Fruit fly (Drosophila melanogaster) whole organism, embryonic: Measurements from ENCODE around the gene GstZ1.

Experiments used
- Abd-B ChIP-seq: fragments of 200-800 bp; sonication (Bioruptor generic); optimal IDR thresholded peaks from 2 replicates; lab custom pipeline; 2018; ENCODE audit warnings: missing biosample characterization, mild to moderate bottlenecking, missing genetic modification characterization, moderate library complexity
- CG11398 ChIP-seq: fragments of 200-800 bp; sonication (Bioruptor generic); optimal IDR thresholded peaks from 2 replicates; lab custom pipeline; 2016; ENCODE audit warnings: missing biosample characterization, missing genetic modification characterization
- CG12299 ChIP-seq: fragments of 200-800 bp; sonication (Bioruptor generic); optimal IDR thresholded peaks from 2 replicates; lab custom pipeline; 2018; ENCODE audit warnings: missing biosample characterization, mild to moderate bottlenecking, missing genetic modification characterization
- CG13287 ChIP-seq: fragments of 200-800 bp; sonication (Bioruptor generic); IDR thresholded peaks from 2 replicates; pipeline ENCODE4 v1.3.6; 2022; ENCODE audit warnings: missing biosample characterization, missing genetic modification characterization; ENCODE audit not compliant: partially characterized antibody
- CG13296 ChIP-seq: fragments of 200-800 bp; sonication (Bioruptor generic); optimal IDR thresholded peaks from 3 replicates; lab custom pipeline; 2018; ENCODE audit warnings: missing biosample characterization, mild to moderate bottlenecking, missing genetic modification characterization
- CG16863 ChIP-seq: fragments of 200-800 bp; sonication (Bioruptor generic); optimal IDR thresholded peaks from 3 replicates; lab custom pipeline; 2016; ENCODE audit warnings: missing biosample characterization, missing genetic modification characterization
- CG17186 ChIP-seq: fragments of 200-800 bp; sonication (Bioruptor generic); optimal IDR thresholded peaks from 3 replicates; lab custom pipeline; 2017; ENCODE audit warnings: missing biosample characterization, missing genetic modification reagents, missing genetic modification characterization
- CG18476 ChIP-seq: fragments of 200-800 bp; sonication (Bioruptor generic); optimal IDR thresholded peaks from 2 replicates; lab custom pipeline; 2016; ENCODE audit warnings: missing biosample characterization, mild to moderate bottlenecking, missing genetic modification characterization
- CG18599 ChIP-seq: fragments of 200-800 bp; sonication (Bioruptor generic); optimal IDR thresholded peaks from 3 replicates; lab custom pipeline; 2017; ENCODE audit warnings: missing biosample characterization, missing genetic modification characterization, mild to moderate bottlenecking, moderate library complexity, missing genetic modification reagents
- CG32532 ChIP-seq: fragments of 200-800 bp; sonication (Bioruptor generic); IDR thresholded peaks from 2 replicates; pipeline ENCODE4 v1.3.6; 2022; ENCODE audit warnings: missing biosample characterization, missing genetic modification characterization
- CG3726 ChIP-seq: fragments of 200-800 bp; sonication (Bioruptor generic); IDR thresholded peaks from 3 replicates; pipeline ENCODE4, ENCODE4 v1.3.6; 2022; ENCODE audit warnings: missing biosample characterization, missing genetic modification characterization
- CG3838 ChIP-seq: fragments of 200-800 bp; sonication (Bioruptor generic); optimal IDR thresholded peaks from 3 replicates; lab custom pipeline; 2016; ENCODE audit warnings: missing biosample characterization, missing genetic modification characterization
- CG3847 ChIP-seq: fragments of 200-800 bp; sonication (Bioruptor generic); IDR thresholded peaks from 2 replicates; pipeline ENCODE4 v1.3.6; 2022; ENCODE audit warnings: missing biosample characterization, missing genetic modification characterization
- CG4404 ChIP-seq: fragments of 200-800 bp; sonication (Bioruptor generic); IDR thresholded peaks from 2 replicates; pipeline ENCODE4 v1.3.6; 2022; ENCODE audit warnings: missing biosample characterization, missing genetic modification characterization
- CG6254 ChIP-seq: fragments of 200-800 bp; sonication (Bioruptor generic); optimal IDR thresholded peaks from 3 replicates; lab custom pipeline; 2017; ENCODE audit warnings: mild to moderate bottlenecking, missing biosample characterization, missing genetic modification reagents, missing genetic modification characterization
- CG8478 ChIP-seq: fragments of >200 bp; optimal IDR thresholded peaks from 2 replicates; lab custom pipeline; 2018
- Camta ChIP-seq: fragments of 200-800 bp; sonication (Bioruptor generic); optimal IDR thresholded peaks from 2 replicates; lab custom pipeline; 2016; ENCODE audit warnings: missing biosample characterization, missing genetic modification characterization
- CoRest ChIP-seq: fragments of 200-800 bp; sonication (Bioruptor generic); optimal IDR thresholded peaks from 3 replicates; lab custom pipeline; 2018; ENCODE audit warnings: missing biosample characterization, mild to moderate bottlenecking, missing genetic modification characterization, moderate library complexity
- Dbx ChIP-seq: fragments of 200-800 bp; sonication (Bioruptor generic); IDR thresholded peaks from 3 replicates; pipeline ENCODE4 v1.3.6; 2022; ENCODE audit warnings: missing biosample characterization, missing genetic modification characterization
- Dip3 ChIP-seq: fragments of 200-800 bp; sonication (Bioruptor generic); optimal IDR thresholded peaks from 3 replicates; lab custom pipeline; 2016; ENCODE audit warnings: missing biosample characterization, missing genetic modification characterization
- Drgx ChIP-seq: fragments of 200-800 bp; sonication (Bioruptor generic); IDR thresholded peaks from 2 replicates; pipeline ENCODE4 v1.3.6; 2022; ENCODE audit warnings: missing biosample characterization, missing genetic modification characterization
- ERR ChIP-seq: fragments of 200-800 bp; sonication (Bioruptor generic); optimal IDR thresholded peaks from 2 replicates; lab custom pipeline; 2016; ENCODE audit warnings: missing biosample characterization, missing genetic modification characterization
- Eip74EF ChIP-seq, 2 experiments: fragments of 200-800 bp in 1 of 2; fragments of >200 bp in 1 of 2; sonication (Bioruptor generic) in 1 of 2; optimal IDR thresholded peaks; 2 replicates each; lab custom pipeline; 2017 to 2019; ENCODE audit warnings: missing biosample characterization in 2 of 2, missing genetic modification characterization in 2 of 2, mild to moderate bottlenecking in 1 of 2, moderate library complexity in 1 of 2
- HLHmδ ChIP-seq: fragments of 200-800 bp; sonication (Bioruptor generic); optimal IDR thresholded peaks from 2 replicates; lab custom pipeline; 2018; ENCODE audit warnings: missing biosample characterization, mild to moderate bottlenecking, missing genetic modification characterization, moderate library complexity
- Jarid2 ChIP-seq: fragments of 200-800 bp; sonication (Bioruptor generic); optimal IDR thresholded peaks from 3 replicates; lab custom pipeline; 2017; ENCODE audit warnings: mild to moderate bottlenecking, missing biosample characterization, missing genetic modification reagents, missing genetic modification characterization
- Sry-δ ChIP-seq: fragments of 200-800 bp; sonication (Bioruptor generic); optimal IDR thresholded peaks from 2 replicates; lab custom pipeline; 2016; ENCODE audit warnings: missing biosample characterization, missing genetic modification characterization
- Vsx1 ChIP-seq: fragments of 200-800 bp; sonication (Bioruptor generic); optimal IDR thresholded peaks from 2 replicates; lab custom pipeline; 2017; ENCODE audit warnings: missing biosample characterization, mild to moderate bottlenecking, missing genetic modification characterization, missing genetic modification reagents
- bigmax ChIP-seq: fragments of 200-800 bp; sonication (Bioruptor generic); optimal IDR thresholded peaks from 2 replicates; lab custom pipeline; 2018; ENCODE audit warnings: missing biosample characterization, mild to moderate bottlenecking, missing genetic modification characterization
- cad ChIP-seq: fragments of >200 bp; optimal IDR thresholded peaks from 2 replicates; lab custom pipeline; 2017; ENCODE audit warnings: missing biosample characterization, missing genetic modification characterization
- chm ChIP-seq: fragments of 200-800 bp; sonication (Bioruptor generic); IDR thresholded peaks from 2 replicates; pipeline ENCODE4 v1.3.6; 2022; ENCODE audit warnings: missing biosample characterization, missing genetic modification characterization
- danr ChIP-seq: fragments of 200-800 bp; sonication (Bioruptor generic); IDR thresholded peaks from 2 replicates; pipeline ENCODE4 v1.3.6; 2022; ENCODE audit warnings: missing biosample characterization, missing genetic modification characterization
- disco-r ChIP-seq: fragments of 200-800 bp; sonication (Bioruptor generic); optimal IDR thresholded peaks from 2 replicates; lab custom pipeline; 2016; ENCODE audit warnings: missing biosample characterization, missing genetic modification characterization
- eve ChIP-seq, 2 experiments: fragments of >200 bp; optimal IDR thresholded peaks; 2 replicates each; lab custom pipeline; 2017; ENCODE audit warnings: missing biosample characterization in 2 of 2, missing genetic modification characterization in 2 of 2
- ewg ChIP-seq: fragments of 200-800 bp; sonication (Bioruptor generic); optimal IDR thresholded peaks from 3 replicates; lab custom pipeline; 2017; ENCODE audit warnings: mild to moderate bottlenecking, missing biosample characterization, missing genetic modification reagents, missing genetic modification characterization
- fd96Cb ChIP-seq: fragments of 200-800 bp; sonication (Bioruptor generic); optimal IDR thresholded peaks from 2 replicates; lab custom pipeline; 2018; ENCODE audit warnings: missing biosample characterization, mild to moderate bottlenecking, missing genetic modification characterization, moderate library complexity
- fu2 ChIP-seq: fragments of 200-800 bp; sonication (Bioruptor generic); optimal IDR thresholded peaks from 2 replicates; lab custom pipeline; 2016; ENCODE audit warnings: missing biosample characterization, missing genetic modification characterization
- gro ChIP-seq: fragments of 200-800 bp; sonication (Bioruptor generic); optimal IDR thresholded peaks from 2 replicates; lab custom pipeline; 2016; ENCODE audit warnings: missing biosample characterization, missing genetic modification characterization
- gt ChIP-seq: fragments of 200-800 bp; sonication (Bioruptor generic); IDR thresholded peaks from 2 replicates; pipeline ENCODE4 v1.3.6; 2022; ENCODE audit warnings: missing biosample characterization, missing genetic modification characterization
- hkb ChIP-seq, 2 experiments: fragments of 200-800 bp in 1 of 2; fragments of >200 bp in 1 of 2; sonication (Bioruptor generic) in 1 of 2; IDR thresholded peaks in 1 of 2; optimal IDR thresholded peaks in 1 of 2; 2 replicates each; pipeline versions ENCODE4 v1.3.6 to Lab custom; 2017 to 2022; ENCODE audit warnings: missing biosample characterization in 1 of 2, missing genetic modification characterization in 1 of 2
- hth ChIP-seq: fragments of >200 bp; optimal IDR thresholded peaks from 2 replicates; lab custom pipeline; 2017; ENCODE audit warnings: inconsistent platforms
- jigr1 ChIP-seq: fragments of 200-800 bp; sonication (Bioruptor generic); IDR thresholded peaks from 3 replicates; pipeline ENCODE4 v1.3.6; 2022; ENCODE audit warnings: missing biosample characterization, missing genetic modification characterization
- lbe ChIP-seq: fragments of 200-800 bp; sonication (Bioruptor generic); optimal IDR thresholded peaks from 2 replicates; lab custom pipeline; 2016; ENCODE audit warnings: missing biosample characterization, mild to moderate bottlenecking, missing genetic modification characterization
- sna ChIP-seq: fragments of 200-800 bp; sonication (Bioruptor generic); IDR thresholded peaks from 2 replicates; pipeline ENCODE4 v1.3.6; 2022; ENCODE audit warnings: missing biosample characterization, missing genetic modification characterization; ENCODE audit not compliant: partially characterized antibody
- stwl ChIP-seq: fragments of 200-800 bp; sonication (Bioruptor generic); optimal IDR thresholded peaks from 3 replicates; lab custom pipeline; 2018; ENCODE audit warnings: missing biosample characterization, mild to moderate bottlenecking, missing genetic modification characterization, moderate library complexity
- tgo ChIP-seq: fragments of 200-800 bp; sonication (Bioruptor generic); IDR thresholded peaks from 3 replicates; pipeline ENCODE4 v1.3.6; 2022; ENCODE audit warnings: missing biosample characterization, missing genetic modification characterization
- toy ChIP-seq: fragments of 200-800 bp; sonication (Bioruptor generic); IDR thresholded peaks from 2 replicates; pipeline ENCODE4 v1.3.6; 2022; ENCODE audit warnings: missing biosample characterization, missing genetic modification characterization
- tup ChIP-seq: fragments of 200-800 bp; sonication (Bioruptor generic); optimal IDR thresholded peaks from 2 replicates; lab custom pipeline; 2016; ENCODE audit warnings: missing biosample characterization, mild to moderate bottlenecking, missing genetic modification characterization, moderate library complexity
- vfl ChIP-seq: fragments of 200-800 bp; sonication (Bioruptor generic); optimal IDR thresholded peaks from 2 replicates; lab custom pipeline; 2016; ENCODE audit warnings: missing biosample characterization, missing genetic modification characterization
- wdn ChIP-seq: fragments of 200-800 bp; sonication (Bioruptor generic); IDR thresholded peaks from 2 replicates; pipeline ENCODE4 v1.3.6; 2022; ENCODE audit warnings: missing biosample characterization, missing genetic modification characterization

The GstZ1 gene

dm6 chr3R:9459385-9460285, 3.3 kb upstream of the GstZ1 start (continued):
- no peak for TF ChIP-seq danr
- TF ChIP-seq gro (GFP tag; lab: Kevin White, UChicago), result peak; percentile 1
- peak; percentile 80 for TF ChIP-seq CG12299
- TF ChIP-seq gt, result no peak
- TF ChIP-seq fd96Cb (tag; lab: Kevin White, UChicago), result peak; percentile 46
- peak in 1 of 2 experiments; percentile 82 for TF ChIP-seq eve (GFP tag; optimal IDR thresholded peaks at IDR 0.05; lab: Kevin White, UChicago)
- no peak for TF ChIP-seq CG17186
- TF ChIP-seq hth (lab: Kevin White, UChicago), result no peak
- no peak for TF ChIP-seq sna (GFP tag; lab: Robert Waterston, UW)
- peak; percentile 41; the same call in 1 of the 3 replicates for TF ChIP-seq Dbx (GFP tag; lab: Robert Waterston, UW)
- TF ChIP-seq Drgx, result peak; percentile 20; the same call in 1 of the 2 replicates
- TF ChIP-seq Jarid2 (GFP tag; lab: Kevin White, UChicago), result no peak
- no peak for TF ChIP-seq toy
- peak in 1 of 2 experiments; percentile 37 for TF ChIP-seq Eip74EF (GFP tag; optimal IDR thresholded peaks at IDR 0.05; lab: Kevin White, UChicago)
- TF ChIP-seq CG3847 (GFP tag; lab: Robert Waterston, UW), result peak; percentile 58; the same call in 1 of the 2 replicates
- TF ChIP-seq CG16863, result peak; percentile 47
- TF ChIP-seq Sry-δ (GFP tag; lab: Kevin White, UChicago), result no peak
- no peak for TF ChIP-seq bigmax (GFP tag; lab: Kevin White, UChicago)
- peak; percentile 85 for TF ChIP-seq ewg (GFP tag; lab: Kevin White, UChicago)
- no peak for TF ChIP-seq CG6254 (GFP tag; lab: Kevin White, UChicago)
- no peak for TF ChIP-seq stwl (tag; lab: Kevin White, UChicago)
- no peak for TF ChIP-seq Camta
- 0 out of 2 replicates have a peak, but pooled peaks have one; percentile 28 for TF ChIP-seq wdn (GFP tag; lab: Robert Waterston, UW)
- peak; percentile 52 for TF ChIP-seq tup
- TF ChIP-seq CG3838 (GFP tag; lab: Kevin White, UChicago), result no peak
- TF ChIP-seq vfl (GFP tag; lab: Kevin White, UChicago), result peak; percentile 27
- TF ChIP-seq jigr1 (GFP tag; lab: Robert Waterston, UW), result no peak
- TF ChIP-seq Dip3 (GFP tag; lab: Kevin White, UChicago), result peak; percentile 40
- peak; percentile 6 for TF ChIP-seq disco-r
- no peak for TF ChIP-seq CG8478 (lab: Kevin White, UChicago)
- peak; percentile 84 for TF ChIP-seq CG13296 (GFP tag; lab: Kevin White, UChicago)
- TF ChIP-seq CG4404, result no peak
- peak; percentile 74 for TF ChIP-seq CG32532
- TF ChIP-seq CG18476 (GFP tag; lab: Kevin White, UChicago), result peak; percentile 44
- TF ChIP-seq cad, result no peak
- peak; percentile 39 for TF ChIP-seq Vsx1 (GFP tag; lab: Kevin White, UChicago)
- no peak for TF ChIP-seq CG11398 (GFP tag; lab: Kevin White, UChicago)
- no peak for TF ChIP-seq CG3726 (GFP tag; lab: Robert Waterston, UW)
- no peak for TF ChIP-seq HLHmδ
- TF ChIP-seq CG13287, result no peak
- peak; percentile 37; the same call in 1 of the 2 replicates for TF ChIP-seq chm (GFP tag; lab: Robert Waterston, UW)
- peak; percentile 79 for TF ChIP-seq CoRest (tag; lab: Kevin White, UChicago)
- peak; percentile 66; the same call in 2 of the 3 replicates for TF ChIP-seq tgo
- no peak for TF ChIP-seq hkb (optimal IDR thresholded peaks at IDR 0.05; lab: Kevin White, UChicago)
- peak; percentile 77 for TF ChIP-seq hkb (GFP tag; IDR thresholded peaks at IDR 0.05; lab: Robert Waterston, UW)
- TF ChIP-seq CG18599 (GFP tag; lab: Kevin White, UChicago), result peak; percentile 93
- peak; percentile 17 for TF ChIP-seq fu2 (GFP tag; lab: Kevin White, UChicago)
- no peak for TF ChIP-seq Abd-B (GFP tag; lab: Kevin White, UChicago)
- TF ChIP-seq ERR (GFP tag; lab: Kevin White, UChicago), result no peak
- TF ChIP-seq lbe (GFP tag; lab: Kevin White, UChicago), result no peak
